Worm (Caenorhabditis elegans): Measurements from ENCODE around the gene C06E4.1.

- TF ChIP-seq ama-1 (optimal IDR thresholded peaks at IDR 0.05) (no peak), sea-1 (GFP tag; conservative IDR thresholded peaks at IDR 0.05) (no peak), flt-1 (GFP tag; IDR thresholded peaks at IDR 0.05) (no peak)
These were observed 40.8 kb downstream of the C06E4.1 start for ce11 chrIV:7323904-7324303.
